Worm (Caenorhabditis elegans) whole organism, L1 larva: ENCODE data around the gene acl-6.

Source experiments
- C34B4.2 ChIP-seq: sonication (generic microtip); optimal IDR thresholded peaks from 2 replicates; lab custom pipeline; 2017; ENCODE audit warnings: mild to moderate bottlenecking, missing genetic modification characterization, missing compliant biosample characterization
- nhr-12 ChIP-seq: sonication (generic microtip); optimal IDR thresholded peaks from 2 replicates; lab custom pipeline; 2017; ENCODE audit warnings: missing biosample characterization, missing genetic modification characterization
- nhr-76 ChIP-seq: sonication (generic microtip); optimal IDR thresholded peaks from 2 replicates; lab custom pipeline; 2017; ENCODE audit warnings: missing biosample characterization, missing genetic modification characterization
- pqm-1 ChIP-seq: sonication (generic microtip); optimal IDR thresholded peaks from 3 replicates; lab custom pipeline; 2017; ENCODE audit warnings: missing biosample characterization, missing genetic modification characterization
- unc-62 ChIP-seq: fragments of 150-350 bp; optimal IDR thresholded peaks from 2 replicates; lab custom pipeline; 2014; ENCODE audit warnings: missing biosample characterization, missing genetic modification reagents, missing genetic modification characterization
- ztf-11 ChIP-seq, 2 experiments: sonication (generic microtip); optimal IDR thresholded peaks; 2 replicates each; lab custom pipeline; 2016 to 2017; ENCODE audit warnings: missing genetic modification characterization in 2 of 2, missing biosample characterization in 1 of 2, missing compliant biosample characterization in 1 of 2

ce11 chrV:5482315-5482714 is 49.1 kb downstream of the acl-6 start, which contains the start of gene srg-66:
- TF ChIP-seq unc-62 (GFP tag; lab: Kevin White, UChicago) (no peak), ztf-11 (tag; optimal IDR thresholded peaks at IDR 0.05; lab: Kevin White, UChicago) (no peak), C34B4.2 (tag; lab: Kevin White, UChicago) (no peak), nhr-76 (tag; lab: Kevin White, UChicago) (no peak), nhr-12 (no peak), pqm-1 (no peak)
